Worm (Caenorhabditis elegans) whole organism, early embryonic: ENCODE results near the gene W08F4.13.

ENCODE experiments used
- B0310.2 ChIP-seq: sonication (generic microtip); optimal IDR thresholded peaks from 2 replicates; lab custom pipeline; 2016; ENCODE audit warnings: mild to moderate bottlenecking, missing genetic modification characterization, missing compliant biosample characterization
- ama-1 ChIP-seq: fragments of 150-350 bp; optimal IDR thresholded peaks from 2 replicates; lab custom pipeline; 2014
- hmbx-1 ChIP-seq: sonication (generic microtip); optimal IDR thresholded peaks from 2 replicates; lab custom pipeline; 2016; ENCODE audit warnings: mild to moderate bottlenecking, missing genetic modification characterization, missing compliant biosample characterization
- scrt-1 ChIP-seq: fragments of 200-800 bp; sonication (Bioruptor generic); IDR thresholded peaks from 2 replicates; pipeline ENCODE4 v1.3.6; 2022; ENCODE audit warnings: missing genetic modification characterization, missing compliant biosample characterization
- tbx-11 ChIP-seq: fragments of 200-800 bp; sonication (Bioruptor generic); IDR thresholded peaks from 2 replicates; pipeline ENCODE4 v1.3.6; 2022; ENCODE audit warnings: missing genetic modification characterization, missing compliant biosample characterization

DNA sequence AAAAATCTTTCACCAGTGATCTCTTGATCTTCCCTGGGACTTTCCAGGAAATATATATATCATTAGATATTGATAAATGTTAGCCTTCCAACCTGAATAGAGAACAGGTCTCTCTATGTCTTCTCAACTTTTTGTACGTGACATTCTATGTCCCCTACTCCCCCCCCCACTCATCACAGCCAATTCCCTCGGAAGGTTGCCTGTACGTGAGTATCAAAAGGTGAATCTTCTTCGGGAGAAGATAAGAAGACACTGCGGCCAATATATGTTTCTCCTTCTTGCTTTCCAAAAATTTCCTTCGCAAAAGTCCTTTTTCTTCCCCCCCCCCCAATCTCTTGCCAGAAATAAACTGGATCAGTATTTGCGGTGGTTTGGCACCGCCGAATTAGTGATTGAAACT, 42.2 kb upstream of the W08F4.13 start:
- TF ChIP-seq hmbx-1 (tag; lab: Kevin White, UChicago) (no peak), B0310.2 (tag; lab: Kevin White, UChicago) (no peak), scrt-1 (GFP tag; lab: Robert Waterston, UW) (no peak), tbx-11 (GFP tag; lab: Robert Waterston, UW) (no peak), ama-1 (lab: Kevin White, UChicago) (no peak)
